Worm (Caenorhabditis elegans): ENCODE measurements around the gene sos-1.
A peak's percentile ranks its signal among the peaks of the same experiment; 100 is the strongest.
"Not testable (repeated sequence)": the region's sequence is repeated elsewhere in the genome, so short reads cannot be mapped to it uniquely, and the experiment has no call there.

Gene sos-1

DNA sequence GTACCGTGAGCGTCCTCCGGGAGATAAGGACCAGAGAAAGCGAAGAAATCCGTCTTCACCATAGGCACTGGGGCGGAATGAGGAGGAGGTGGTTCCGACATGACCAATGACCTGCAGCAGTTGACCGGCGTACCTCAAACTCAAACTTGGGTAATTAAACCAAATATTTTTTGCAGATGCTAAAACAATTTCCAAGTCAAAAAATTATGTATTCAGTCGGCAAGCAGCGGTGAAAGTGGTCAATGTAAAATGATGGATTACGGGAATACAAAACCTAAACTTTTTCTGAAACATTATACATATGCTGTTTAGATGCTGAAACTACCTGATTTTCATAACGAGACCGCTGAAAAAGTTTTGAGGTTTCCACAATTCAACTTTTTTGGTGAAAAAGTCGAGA is 24.7 kb upstream of the sos-1 start, which contains the start of gene hpo-39:
Gene hpo-39 (minus strand): TSS at position 101 of the 400 bp plus-strand sequence.
- not testable (repeated sequence) for TF ChIP-seq unc-39 (tag; optimal IDR thresholded peaks at IDR 0.05); sdz-12 (GFP tag; optimal IDR thresholded peaks at IDR 0.05); nhr-42 (GFP tag; IDR thresholded peaks at IDR 0.05)

DNA sequence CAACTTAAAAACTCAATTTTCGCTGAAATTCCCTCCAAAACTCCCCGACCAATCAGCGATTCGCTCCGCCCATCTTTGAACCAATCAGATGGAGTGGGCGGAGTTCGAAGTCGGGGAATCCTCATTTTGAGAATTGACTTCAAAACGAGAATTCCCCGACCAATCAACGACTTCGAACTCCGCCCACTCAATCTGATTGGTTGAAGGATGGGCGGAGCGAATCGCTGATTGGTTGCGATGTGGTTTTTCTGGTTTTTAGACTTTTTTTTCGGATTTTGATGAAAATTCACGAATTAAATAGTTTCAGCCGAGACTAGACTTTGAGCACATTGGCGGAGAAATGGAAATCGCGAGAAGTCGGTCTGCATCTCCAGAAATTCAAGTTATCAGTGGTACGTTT is 22.9 kb upstream of the sos-1 start:
- TF ChIP-seq Y48G9A.11 (GFP tag; IDR thresholded peaks at IDR 0.05) (no peak), zip-11 (GFP tag; IDR thresholded peaks at IDR 0.05) (no peak), ceh-62 (tag; optimal IDR thresholded peaks at IDR 0.05) (no peak)

DNA sequence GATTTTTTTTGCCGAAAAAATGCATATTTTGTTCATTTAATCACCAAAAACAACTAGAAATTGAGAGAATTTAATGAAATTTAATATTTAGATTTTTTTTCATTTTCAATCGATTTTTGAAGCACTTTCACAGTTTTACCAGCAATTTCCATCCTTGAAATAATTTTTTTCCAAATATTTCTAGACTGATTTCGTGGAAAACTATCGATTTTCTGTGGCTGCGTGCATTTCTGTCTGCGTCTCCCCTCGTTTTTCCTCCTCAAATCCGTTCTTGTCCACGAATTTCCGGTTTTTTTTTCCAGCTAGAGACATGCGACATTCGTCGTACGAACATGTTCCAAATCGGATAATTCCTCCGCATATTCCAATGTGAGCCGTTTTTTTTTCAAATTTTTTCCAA is 21.7 kb upstream of the sos-1 start, which contains the start of gene Y61A9LA.3:
Gene Y61A9LA.3 (plus strand): TSS at position 301 of the 400 bp plus-strand sequence.
- no peak for TF ChIP-seq saeg-2 (GFP tag; IDR thresholded peaks at IDR 0.05)
- no peak for TF ChIP-seq zip-11 (GFP tag; IDR thresholded peaks at IDR 0.05)
- TF ChIP-seq vab-7 (GFP tag; IDR thresholded peaks at IDR 0.05): no peak
- TF ChIP-seq lir-3 (tag; optimal IDR thresholded peaks at IDR 0.05): no peak
- TF ChIP-seq php-3 (GFP tag; IDR thresholded peaks at IDR 0.05): no peak
- no peak for TF ChIP-seq R02D3.7 (tag; optimal IDR thresholded peaks at IDR 0.05)

DNA sequence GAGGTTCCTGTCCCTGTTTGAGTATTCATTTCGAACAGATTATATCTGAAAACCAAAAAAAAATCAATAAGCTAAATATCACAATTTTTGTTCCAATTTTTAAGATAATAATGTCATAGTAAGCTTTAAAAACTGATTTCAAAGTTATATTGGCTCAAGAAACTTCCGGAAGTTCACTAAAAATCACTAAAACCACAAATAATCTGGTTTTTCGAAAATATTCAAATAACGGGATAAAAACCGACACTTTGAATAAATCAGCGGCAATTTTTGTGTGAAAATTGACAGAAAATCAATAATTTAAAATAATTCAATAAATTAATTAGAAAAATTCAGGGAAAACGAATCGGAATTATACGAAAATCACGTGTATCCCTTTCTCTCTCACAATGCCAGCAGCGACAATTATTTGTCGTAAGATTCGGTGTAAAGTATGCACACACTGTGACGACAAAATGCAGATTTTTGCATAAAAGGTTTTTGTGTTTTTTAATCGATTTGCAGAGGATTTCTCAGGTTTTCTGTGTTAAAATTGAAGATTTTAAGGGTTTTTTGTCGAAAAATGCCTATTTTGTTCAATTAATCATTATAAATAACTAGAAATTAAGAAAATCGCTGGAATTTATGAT is 21.0 kb upstream of the sos-1 start, which contains the start of gene sut-2:
Gene sut-2 (minus strand): TSS at position 51 of the 629 bp plus-strand sequence.
- TF ChIP-seq ces-1 (GFP tag; optimal IDR thresholded peaks at IDR 0.05) (no peak), R02D3.7 (tag; optimal IDR thresholded peaks at IDR 0.05) (no peak), F44E2.7 (GFP tag; IDR thresholded peaks at IDR 0.05) (no peak), mdt-29 (GFP tag; IDR thresholded peaks at IDR 0.05) (no peak), F26F4.8 (GFP tag; conservative IDR thresholded peaks at IDR 0.05) (no peak), hlh-30 (tag; optimal IDR thresholded peaks at IDR 0.05; ENCODE audit: insufficient read depth) (peak; percentile 78), mdl-1 (tag; optimal IDR thresholded peaks at IDR 0.05) (peak in 1 of 2 experiments; percentile 23), rbr-2 (tag; optimal IDR thresholded peaks at IDR 0.05) (no peak), daf-19 (GFP tag; conservative IDR thresholded peaks at IDR 0.05) (no peak), lsy-2 (tag; optimal IDR thresholded peaks at IDR 0.05) (peak in 1 of 2 experiments; percentile 70), fkh-10 (GFP tag; optimal IDR thresholded peaks at IDR 0.05) (no peak), ama-1 (optimal IDR thresholded peaks at IDR 0.05) (no peak), vab-7 (GFP tag; IDR thresholded peaks at IDR 0.05) (no peak), mes-2 (tag; optimal IDR thresholded peaks at IDR 0.05; ENCODE audit: poor library complexity, severe bottlenecking) (peak; percentile 42), nhr-77 (tag; optimal IDR thresholded peaks at IDR 0.05) (no peak), nhr-10 (tag; optimal IDR thresholded peaks at IDR 0.05) (no peak), pha-4 (GFP tag; IDR thresholded peaks at IDR 0.05) (no peak), pha-4 (tag; optimal IDR thresholded peaks at IDR 0.05) (no peak), ceh-82 (tag; optimal IDR thresholded peaks at IDR 0.05) (no peak), nhr-6 (tag; optimal IDR thresholded peaks at IDR 0.05) (no peak), nhr-111 (GFP tag; optimal IDR thresholded peaks at IDR 0.05) (no peak), nhr-48 (tag; optimal IDR thresholded peaks at IDR 0.05) (no peak), daf-12 (tag; optimal IDR thresholded peaks at IDR 0.05) (no peak), aha-1 (tag) (no peak), dpl-1 (GFP tag; optimal IDR thresholded peaks at IDR 0.05) (peak; percentile 20), tag-97 (GFP tag; IDR thresholded peaks at IDR 0.05) (no peak), hmg-1.1 (GFP tag; IDR thresholded peaks at IDR 0.05) (no peak), fos-1 (tag; optimal IDR thresholded peaks at IDR 0.05) (no peak), hlh-11 (tag; optimal IDR thresholded peaks at IDR 0.05) (no peak), set-16 (GFP tag; IDR thresholded peaks at IDR 0.05) (no peak), snpc-4 (tag; optimal IDR thresholded peaks at IDR 0.05) (no peak), mxl-2 (GFP tag; conservative IDR thresholded peaks at IDR 0.05) (no peak), attf-4 (tag; optimal IDR thresholded peaks at IDR 0.05) (no peak), Y75B8A.6 (GFP tag; IDR thresholded peaks at IDR 0.05) (no peak), zfp-2 (tag; optimal IDR thresholded peaks at IDR 0.05) (no peak), lin-1 (GFP tag; IDR thresholded peaks at IDR 0.05) (no peak), jun-1 (tag; optimal IDR thresholded peaks at IDR 0.05) (no peak), nhr-102 (tag; optimal IDR thresholded peaks at IDR 0.05) (no peak)

All from whole organism, L4 larva.